Fruit fly (Drosophila melanogaster): ENCODE results near the gene dnc.

dnc gene

dm6 chrX:3328980-3329379 is 152.7 kb downstream of the dnc start:
- peak; percentile 47 for TF ChIP-seq sv (GFP tag; optimal IDR thresholded peaks at IDR 0.05)
- TF ChIP-seq Hnf4 (GFP tag; optimal IDR thresholded peaks at IDR 0.05), result peak; percentile 23
- TF ChIP-seq Rel (GFP tag; optimal IDR thresholded peaks at IDR 0.05), result no peak
- TF ChIP-seq Rel (tag; optimal IDR thresholded peaks at IDR 0.05), result no peak
- no peak for TF ChIP-seq Vsx2 (GFP tag; optimal IDR thresholded peaks at IDR 0.05; ENCODE audit: partially characterized antibody)
- peak; percentile 27 for TF ChIP-seq psq (GFP tag; optimal IDR thresholded peaks at IDR 0.05)
- TF ChIP-seq lola (GFP tag; optimal IDR thresholded peaks at IDR 0.05), result no peak
- no peak for TF ChIP-seq Jra (GFP tag; optimal IDR thresholded peaks at IDR 0.05)
- TF ChIP-seq jim (GFP tag; optimal IDR thresholded peaks at IDR 0.05), result no peak
- TF ChIP-seq Myc (optimal IDR thresholded peaks at IDR 0.05), result no peak
- TF ChIP-seq foxo (GFP tag; optimal IDR thresholded peaks at IDR 0.05), result peak in 1 of 2 experiments; percentile 67
- no peak for TF ChIP-seq Sp1 (GFP tag; optimal IDR thresholded peaks at IDR 0.05)
- peak; percentile 43 for TF ChIP-seq HLH106 (tag; optimal IDR thresholded peaks at IDR 0.05)
- TF ChIP-seq Dfd (GFP tag; optimal IDR thresholded peaks at IDR 0.05), result no peak
- TF ChIP-seq brk (GFP tag; optimal IDR thresholded peaks at IDR 0.05), result no peak
- no peak for TF ChIP-seq N (GFP tag; optimal IDR thresholded peaks at IDR 0.05)
- no peak for TF ChIP-seq CG9705 (GFP tag; optimal IDR thresholded peaks at IDR 0.05)
- TF ChIP-seq br (GFP tag; optimal IDR thresholded peaks at IDR 0.05), result peak; percentile 14
- TF ChIP-seq Hr83 (GFP tag; optimal IDR thresholded peaks at IDR 0.05; ENCODE audit: poor library complexity, severe bottlenecking), result peak; percentile 17
- TF ChIP-seq Dif (GFP tag; optimal IDR thresholded peaks at IDR 0.05; ENCODE audit: partially characterized antibody), result no peak
- TF ChIP-seq woc (GFP tag; optimal IDR thresholded peaks at IDR 0.05), result no peak
- TF ChIP-seq ey (GFP tag; optimal IDR thresholded peaks at IDR 0.05), result peak; percentile 64
- TF ChIP-seq CG32264 (GFP tag; optimal IDR thresholded peaks at IDR 0.05), result no peak
- TF ChIP-seq Hr78 (GFP tag; optimal IDR thresholded peaks at IDR 0.05), result no peak
- peak; percentile 42 for TF ChIP-seq fru (GFP tag; optimal IDR thresholded peaks at IDR 0.05)
- TF ChIP-seq usp (GFP tag; optimal IDR thresholded peaks at IDR 0.05), result no peak
- no peak for TF ChIP-seq CrebA (GFP tag; optimal IDR thresholded peaks at IDR 0.05; ENCODE audit: borderline replicate concordance)
- TF ChIP-seq dsf (GFP tag; optimal IDR thresholded peaks at IDR 0.05; ENCODE audit: borderline replicate concordance), result no peak
- TF ChIP-seq Mio (GFP tag; optimal IDR thresholded peaks at IDR 0.05), result no peak
- no peak for TF ChIP-seq sage (GFP tag; optimal IDR thresholded peaks at IDR 0.05)
- TF ChIP-seq dl (GFP tag; optimal IDR thresholded peaks at IDR 0.05; ENCODE audit: insufficient read depth in 1 of 2, partially characterized antibody in 2 of 2), result no peak
- peak; percentile 50 for TF ChIP-seq h (GFP tag; optimal IDR thresholded peaks at IDR 0.05)
- no peak for TF ChIP-seq GATAd (GFP tag; optimal IDR thresholded peaks at IDR 0.05)
- no peak for TF ChIP-seq pan (optimal IDR thresholded peaks at IDR 0.05)
- no peak for TF ChIP-seq tai (GFP tag; optimal IDR thresholded peaks at IDR 0.05)
- TF ChIP-seq OdsH (GFP tag; optimal IDR thresholded peaks at IDR 0.05), result peak; percentile 32
- TF ChIP-seq Abd-B (GFP tag; optimal IDR thresholded peaks at IDR 0.05), result no peak
- peak; percentile 48 for TF ChIP-seq rgr (GFP tag; optimal IDR thresholded peaks at IDR 0.05)
- peak; percentile 10 for TF ChIP-seq dmrt93B (GFP tag; optimal IDR thresholded peaks at IDR 0.05)

DNA sequence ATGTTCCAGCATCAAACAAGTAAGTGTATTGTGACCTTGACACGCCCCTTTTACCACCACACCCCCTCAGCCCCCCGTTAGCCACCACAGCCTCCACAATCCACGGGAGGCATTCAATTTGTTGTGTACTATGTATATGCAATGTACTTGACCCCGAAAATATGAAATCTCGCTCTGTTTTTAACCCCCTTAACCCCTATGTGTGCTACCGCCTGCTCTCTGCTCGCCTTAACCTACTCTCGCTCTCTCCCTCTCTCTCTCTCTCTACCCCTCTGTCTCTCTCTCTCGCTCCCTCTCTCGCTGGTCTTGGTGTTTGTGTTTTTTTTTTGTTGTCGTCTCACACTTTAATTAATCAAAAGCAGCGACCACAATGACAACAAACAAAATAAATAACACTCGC is 156.3 kb downstream of the dnc start:
- no peak for TF ChIP-seq OdsH (GFP tag; optimal IDR thresholded peaks at IDR 0.05)
- no peak for TF ChIP-seq Hnf4 (GFP tag; optimal IDR thresholded peaks at IDR 0.05)
- no peak for TF ChIP-seq N (GFP tag; optimal IDR thresholded peaks at IDR 0.05)
- no peak for TF ChIP-seq jim (GFP tag; optimal IDR thresholded peaks at IDR 0.05)
- TF ChIP-seq usp (GFP tag; optimal IDR thresholded peaks at IDR 0.05), result no peak
- TF ChIP-seq psq (GFP tag; optimal IDR thresholded peaks at IDR 0.05), result no peak
- TF ChIP-seq Jra (GFP tag; optimal IDR thresholded peaks at IDR 0.05), result no peak
- no peak for TF ChIP-seq CG32264 (GFP tag; optimal IDR thresholded peaks at IDR 0.05)
- TF ChIP-seq woc (GFP tag; optimal IDR thresholded peaks at IDR 0.05), result no peak
- TF ChIP-seq Hr78 (GFP tag; optimal IDR thresholded peaks at IDR 0.05), result no peak
- no peak for TF ChIP-seq dl (GFP tag; optimal IDR thresholded peaks at IDR 0.05; ENCODE audit: insufficient read depth in 1 of 2, partially characterized antibody in 2 of 2)
- TF ChIP-seq Mio (GFP tag; optimal IDR thresholded peaks at IDR 0.05), result no peak
- no peak for TF ChIP-seq foxo (GFP tag; optimal IDR thresholded peaks at IDR 0.05)
- no peak for TF ChIP-seq Dif (GFP tag; optimal IDR thresholded peaks at IDR 0.05; ENCODE audit: partially characterized antibody)

All from whole organism, wandering third instar larva.